Worm (Caenorhabditis elegans) whole organism, L4 larva: ENCODE results near the gene lir-2.

ENCODE experiments used
- D1046.2 ChIP-seq: fragments of 200-800 bp; sonication (Bioruptor generic); IDR thresholded peaks from 2 replicates; pipeline ENCODE4 v1.3.6; 2022; ENCODE audit warnings: missing genetic modification characterization, missing compliant biosample characterization
- F10B5.3 ChIP-seq: sonication (generic microtip); optimal IDR thresholded peaks from 2 replicates; lab custom pipeline; 2016; ENCODE audit warnings: mild to moderate bottlenecking, missing genetic modification characterization, missing compliant biosample characterization
- F37D6.2 ChIP-seq: sonication (generic microtip); optimal IDR thresholded peaks from 2 replicates; lab custom pipeline; 2016; ENCODE audit warnings: mild to moderate bottlenecking, missing genetic modification characterization, missing compliant biosample characterization
- R02D3.7 ChIP-seq: fragments of 150-350 bp; sonication (generic microtip); optimal IDR thresholded peaks from 3 replicates; lab custom pipeline; 2014; ENCODE audit warnings: missing biosample characterization, missing genetic modification characterization
- T26A8.4 ChIP-seq: fragments of 200-800 bp; sonication (Bioruptor generic); IDR thresholded peaks from 2 replicates; pipeline ENCODE4 v1.3.6; 2022; ENCODE audit warnings: missing genetic modification characterization, missing compliant biosample characterization
- Y105C5A.15 ChIP-seq: fragments of 200-800 bp; sonication (Bioruptor generic); IDR thresholded peaks from 2 replicates; pipeline ENCODE4 v1.3.6; 2022; ENCODE audit warnings: missing genetic modification characterization, missing compliant biosample characterization
- aha-1 ChIP-seq: fragments of 150-350 bp; peaks from one replicate; lab custom pipeline; 2014; ENCODE audit warnings: missing biosample characterization, missing genetic modification characterization
- aly-2 ChIP-seq: sonication (generic microtip); optimal IDR thresholded peaks from 2 replicates; lab custom pipeline; 2018; ENCODE audit warnings: missing biosample characterization, missing genetic modification characterization
- ama-1 ChIP-seq: fragments of 150-350 bp; optimal IDR thresholded peaks from 2 replicates; lab custom pipeline; 2014; ENCODE audit warnings: inconsistent platforms, mixed read lengths
- ceh-20 ChIP-seq: fragments of 200-800 bp; sonication (Bioruptor generic); IDR thresholded peaks from 2 replicates; pipeline ENCODE4 v1.3.6; 2022; ENCODE audit warnings: missing genetic modification reagents, missing genetic modification characterization, missing compliant biosample characterization
- ceh-32 ChIP-seq: sonication (generic microtip); optimal IDR thresholded peaks from 2 replicates; lab custom pipeline; 2016; ENCODE audit warnings: mild to moderate bottlenecking, missing genetic modification characterization, missing compliant biosample characterization; ENCODE audit not compliant: poor library complexity
- ceh-44 ChIP-seq: fragments of 200-800 bp; sonication (Bioruptor generic); IDR thresholded peaks from 2 replicates; pipeline ENCODE4 v1.3.6; 2022; ENCODE audit warnings: missing genetic modification reagents, missing genetic modification characterization, missing compliant biosample characterization
- ceh-82 ChIP-seq: sonication (generic microtip); optimal IDR thresholded peaks from 2 replicates; lab custom pipeline; 2017; ENCODE audit warnings: missing biosample characterization, missing genetic modification characterization
- cey-2 ChIP-seq: sonication (generic microtip); optimal IDR thresholded peaks from 3 replicates; lab custom pipeline; 2017; ENCODE audit warnings: missing genetic modification characterization, mild to moderate bottlenecking, missing compliant biosample characterization, antibody characterized with exemption, borderline replicate concordance; ENCODE audit not compliant: insufficient read depth
- daf-12 ChIP-seq: fragments of 150-350 bp; optimal IDR thresholded peaks from 2 replicates; lab custom pipeline; 2014; ENCODE audit warnings: missing biosample characterization, missing genetic modification reagents, missing genetic modification characterization
- daf-19 ChIP-seq: fragments of 200-800 bp; sonication (Bioruptor generic); conservative IDR thresholded peaks from 2 replicates; pipeline ENCODE4 v1.3.6; 2022; ENCODE audit warnings: missing genetic modification characterization, missing compliant biosample characterization
- daf-8 ChIP-seq: fragments of 200-800 bp; sonication (Bioruptor generic); IDR thresholded peaks from 2 replicates; pipeline ENCODE4 v1.3.6; 2022; ENCODE audit warnings: missing genetic modification characterization, missing compliant biosample characterization
- dmd-6 ChIP-seq: fragments of 200-800 bp; sonication (Bioruptor generic); IDR thresholded peaks from 2 replicates; pipeline ENCODE4 v1.3.6; 2022; ENCODE audit warnings: missing genetic modification reagents, missing genetic modification characterization, missing compliant biosample characterization
- dmd-9 ChIP-seq: fragments of 200-800 bp; sonication (Bioruptor generic); IDR thresholded peaks from 2 replicates; pipeline ENCODE4 v1.3.6; 2022; ENCODE audit warnings: missing genetic modification reagents, missing genetic modification characterization, missing compliant biosample characterization
- fkh-10 ChIP-seq: fragments of 150-350 bp; optimal IDR thresholded peaks from 2 replicates; lab custom pipeline; 2014; ENCODE audit warnings: missing biosample characterization, missing genetic modification reagents, missing genetic modification characterization
- fos-1 ChIP-seq: fragments of 150-350 bp; optimal IDR thresholded peaks from 2 replicates; lab custom pipeline; 2014; ENCODE audit warnings: missing biosample characterization, missing genetic modification characterization
- gei-8 ChIP-seq: fragments of 200-800 bp; sonication (Bioruptor generic); optimal IDR thresholded peaks from 2 replicates; lab custom pipeline; 2018; ENCODE audit warnings: mild to moderate bottlenecking, missing genetic modification characterization, missing compliant biosample characterization
- jun-1 ChIP-seq: fragments of 150-350 bp; optimal IDR thresholded peaks from 2 replicates; lab custom pipeline; 2014; ENCODE audit warnings: missing biosample characterization, missing genetic modification reagents, missing genetic modification characterization
- lim-7 ChIP-seq: fragments of 200-800 bp; sonication (Bioruptor generic); IDR thresholded peaks from 2 replicates; pipeline ENCODE4 v1.3.6; 2022; ENCODE audit warnings: missing genetic modification characterization, missing compliant biosample characterization
- lin-13 ChIP-seq: fragments of 150-350 bp; optimal IDR thresholded peaks from 2 replicates; lab custom pipeline; 2014; ENCODE audit warnings: missing biosample characterization, missing genetic modification reagents, missing genetic modification characterization
- lin-29 ChIP-seq: fragments of 200-800 bp; sonication (Bioruptor generic); IDR thresholded peaks from 2 replicates; pipeline ENCODE4 v1.3.6; 2022; ENCODE audit warnings: missing genetic modification reagents, missing genetic modification characterization, missing compliant biosample characterization
- lin-39 ChIP-seq: fragments of 150-350 bp; optimal IDR thresholded peaks from 2 replicates; lab custom pipeline; 2014; ENCODE audit warnings: missing biosample characterization, missing genetic modification reagents, missing genetic modification characterization
- lir-3 ChIP-seq: sonication (generic microtip); optimal IDR thresholded peaks from 2 replicates; lab custom pipeline; 2016; ENCODE audit warnings: mild to moderate bottlenecking, missing genetic modification characterization, missing compliant biosample characterization
- mes-2 ChIP-seq: sonication (generic microtip); optimal IDR thresholded peaks from 2 replicates; lab custom pipeline; 2016; ENCODE audit warnings: missing genotype, mild to moderate bottlenecking, missing genetic modification characterization, missing compliant biosample characterization; ENCODE audit not compliant: poor library complexity, severe bottlenecking
- nhr-10 ChIP-seq: fragments of 150-350 bp; optimal IDR thresholded peaks from 2 replicates; lab custom pipeline; 2014; ENCODE audit warnings: missing biosample characterization, missing genetic modification characterization
- nhr-102 ChIP-seq: sonication (generic microtip); optimal IDR thresholded peaks from 2 replicates; lab custom pipeline; 2016; ENCODE audit warnings: mild to moderate bottlenecking, missing genetic modification characterization, moderate library complexity, missing compliant biosample characterization
- nhr-11 ChIP-seq: fragments of 150-350 bp; optimal IDR thresholded peaks from 2 replicates; lab custom pipeline; 2014; ENCODE audit warnings: missing biosample characterization, missing genetic modification characterization
- nhr-111 ChIP-seq: fragments of 200-800 bp; sonication (Bioruptor generic); optimal IDR thresholded peaks from 2 replicates; lab custom pipeline; 2018; ENCODE audit warnings: mild to moderate bottlenecking, missing genetic modification characterization, missing compliant biosample characterization
- nhr-28 ChIP-seq: fragments of 150-350 bp; optimal IDR thresholded peaks from 2 replicates; lab custom pipeline; 2014; ENCODE audit warnings: missing biosample characterization, missing genetic modification characterization
- nhr-41 ChIP-seq: fragments of 200-800 bp; sonication (Bioruptor generic); IDR thresholded peaks from 2 replicates; pipeline ENCODE4 v1.3.6; 2022; ENCODE audit warnings: missing genetic modification reagents, missing genetic modification characterization, missing compliant biosample characterization
- nhr-48 ChIP-seq: sonication (generic microtip); optimal IDR thresholded peaks from 2 replicates; lab custom pipeline; 2016; ENCODE audit warnings: mild to moderate bottlenecking, missing genetic modification characterization, missing compliant biosample characterization
- pqm-1 ChIP-seq: sonication (generic microtip); optimal IDR thresholded peaks from 2 replicates; lab custom pipeline; 2017; ENCODE audit warnings: missing biosample characterization, missing genetic modification characterization
- skn-1 ChIP-seq: fragments of 150-350 bp; optimal IDR thresholded peaks from 2 replicates; lab custom pipeline; 2014; ENCODE audit warnings: missing biosample characterization, missing genetic modification characterization
- snpc-1.2 ChIP-seq: fragments of 200-800 bp; sonication (Bioruptor generic); IDR thresholded peaks from 2 replicates; pipeline ENCODE4 v1.3.6; 2022; ENCODE audit warnings: missing genetic modification reagents, missing genetic modification characterization, missing compliant biosample characterization
- zfp-2 ChIP-seq: sonication (generic microtip); optimal IDR thresholded peaks from 2 replicates; lab custom pipeline; 2016; ENCODE audit warnings: mild to moderate bottlenecking, missing genetic modification characterization, missing compliant biosample characterization
- zfp-3 ChIP-seq: fragments of 200-800 bp; sonication (Bioruptor generic); conservative IDR thresholded peaks from 2 replicates; pipeline ENCODE4 v1.3.6; 2022; ENCODE audit warnings: missing genetic modification reagents, missing genetic modification characterization, missing compliant biosample characterization
- zip-2 ChIP-seq: fragments of 150-350 bp; optimal IDR thresholded peaks from 2 replicates; lab custom pipeline; 2014; ENCODE audit warnings: missing biosample characterization, missing genetic modification characterization
- ztf-7 ChIP-seq: fragments of 150-350 bp; optimal IDR thresholded peaks from 2 replicates; lab custom pipeline; 2014; ENCODE audit warnings: missing biosample characterization, missing genetic modification characterization

Gene lir-2

DNA sequence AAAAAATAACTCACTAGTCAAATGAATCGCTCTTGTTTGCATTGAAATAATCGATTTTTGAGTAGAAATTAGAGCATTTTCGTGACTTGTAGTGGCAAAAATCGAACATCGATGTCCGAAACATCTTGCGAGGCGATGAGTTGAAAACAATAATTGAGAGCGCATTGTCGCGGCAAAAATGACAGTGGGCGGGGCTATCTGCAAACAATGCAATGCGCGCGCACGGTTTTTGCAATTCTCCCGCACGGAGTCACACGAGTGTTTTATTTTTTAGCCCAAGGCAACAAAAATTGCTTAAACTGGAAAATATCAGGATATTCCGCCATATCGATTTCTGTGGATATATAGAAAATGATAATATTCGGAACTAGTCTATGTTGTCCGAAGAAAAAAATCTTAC lies 41.5 kb downstream of the lir-2 start, which contains the start of gene B0495.9 (continued):
- TF ChIP-seq F37D6.2 (tag; lab: Kevin White, UChicago) (no peak), daf-19 (GFP tag; lab: Robert Waterston, UW) (no peak), zfp-2 (tag; lab: Kevin White, UChicago) (no peak), zfp-3 (GFP tag; lab: Robert Waterston, UW) (no peak), Y105C5A.15 (GFP tag; lab: Robert Waterston, UW) (no peak), ceh-32 (tag; lab: Kevin White, UChicago) (no peak), nhr-11 (no peak), skn-1 (tag; lab: Kevin White, UChicago) (no peak), nhr-10 (no peak), F10B5.3 (tag; lab: Kevin White, UChicago) (no peak), nhr-102 (no peak), nhr-111 (GFP tag; lab: Kevin White, UChicago) (no peak), nhr-28 (tag; lab: Kevin White, UChicago) (peak; percentile 28), ztf-7 (tag; lab: Kevin White, UChicago) (no peak), D1046.2 (no peak), lim-7 (GFP tag; lab: Robert Waterston, UW) (peak; percentile 71), lin-29 (GFP tag; lab: Robert Waterston, UW) (no peak), dmd-6 (peak; percentile 33; the same call in 1 of the 2 replicates), daf-12 (no peak), lin-13 (GFP tag; lab: Kevin White, UChicago) (no peak), ama-1 (lab: Kevin White, UChicago) (no peak), pqm-1 (tag; lab: Kevin White, UChicago) (no peak), R02D3.7 (no peak), jun-1 (tag; lab: Kevin White, UChicago) (no peak), ceh-44 (GFP tag; lab: Robert Waterston, UW) (no peak), lir-3 (tag; lab: Kevin White, UChicago) (no peak), aly-2 (no peak), fos-1 (no peak), fkh-10 (GFP tag; lab: Kevin White, UChicago) (no peak), nhr-41 (GFP tag; lab: Robert Waterston, UW) (0 out of 2 replicates have a peak, but pooled peaks have one; percentile 7), dmd-9 (GFP tag; lab: Robert Waterston, UW) (0 out of 2 replicates have a peak, but pooled peaks have one; percentile 17), gei-8 (GFP tag; lab: Kevin White, UChicago) (no peak), snpc-1.2 (GFP tag; lab: Robert Waterston, UW) (no peak), daf-8 (GFP tag; lab: Robert Waterston, UW) (no peak), ceh-82 (tag; lab: Kevin White, UChicago) (no peak), ceh-20 (GFP tag; lab: Robert Waterston, UW) (no peak)

DNA sequence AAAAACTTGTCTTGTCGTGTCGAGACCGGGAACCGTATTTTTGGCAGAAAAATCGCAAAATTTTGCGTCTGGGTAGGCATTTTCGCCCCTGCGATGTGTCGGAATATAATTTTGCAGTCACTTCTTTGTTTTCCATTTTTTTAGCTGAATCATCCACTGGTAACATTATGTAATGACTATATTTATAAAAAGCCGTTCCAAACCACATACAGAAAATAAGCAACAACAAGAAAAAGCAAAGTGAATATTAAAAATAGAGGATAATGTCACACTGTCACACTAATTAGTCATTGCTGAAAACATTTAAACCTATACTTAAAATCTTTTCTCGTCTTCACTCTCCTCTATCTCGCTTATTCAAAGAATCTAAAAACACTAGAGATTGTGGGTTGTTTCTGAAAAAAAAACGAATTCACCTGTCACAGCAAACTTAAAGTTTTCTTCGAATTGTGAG lies 42.3 kb downstream of the lir-2 start, which contains the start of gene sre-1:
sre-1 (plus strand) TSS at position 404 of the 454 bp plus-strand sequence.
- no peak for TF ChIP-seq aha-1
- no peak for TF ChIP-seq nhr-48 (tag; lab: Kevin White, UChicago)
- TF ChIP-seq zfp-2 (tag; lab: Kevin White, UChicago): no peak
- TF ChIP-seq zip-2 (tag; lab: Kevin White, UChicago): no peak
- TF ChIP-seq T26A8.4 (GFP tag; lab: Robert Waterston, UW): no peak
- TF ChIP-seq lin-39 (tag; lab: Kevin White, UChicago): no peak
- no peak for TF ChIP-seq mes-2 (tag; lab: Kevin White, UChicago)
- TF ChIP-seq R02D3.7: no peak
- no peak for TF ChIP-seq cey-2 (tag; lab: Kevin White, UChicago)
